Worm (Caenorhabditis elegans) whole organism, L1 larva: ENCODE results near the gene ire-1.

Experiments used
- nhr-12 ChIP-seq: sonication (generic microtip); optimal IDR thresholded peaks from 2 replicates; lab custom pipeline; 2017; ENCODE audit warnings: missing biosample characterization, missing genetic modification characterization
- skn-1 ChIP-seq: fragments of 150-350 bp; optimal IDR thresholded peaks from 2 replicates; lab custom pipeline; 2014; ENCODE audit warnings: missing biosample characterization, missing genetic modification characterization

- TF ChIP-seq nhr-12 (no peak), skn-1 (tag; lab: Kevin White, UChicago) (peak; percentile 24)
Observed at ce11 chrII:8130792-8131191, 6.1 kb upstream of the ire-1 start.
